Fruit fly (Drosophila melanogaster) whole organism, larva: Measurements from ENCODE around the gene CG34174.

Experiments
- noc ChIP-seq: fragments of 200-800 bp; sonication (Bioruptor generic); optimal IDR thresholded peaks from 3 replicates; lab custom pipeline; 2019; ENCODE audit warnings: missing biosample characterization, mild to moderate bottlenecking, missing genetic modification characterization, moderate library complexity

The CG34174 gene

dm6 chr2L:2214004-2214403 is at the start of gene CG34174, which contains the start of gene Uch:
CG34174 (plus strand) TSS chr2L:2214266.
Uch (minus strand) TSS chr2L:2214211.
- TF ChIP-seq noc (tag; lab: Kevin White, UChicago), result peak; percentile 5

dm6 chr2L:2164520-2165237 is 49.4 kb upstream of the CG34174 start:
- TF ChIP-seq noc (tag; lab: Kevin White, UChicago), result no peak

- no peak for TF ChIP-seq noc (tag; lab: Kevin White, UChicago)
Observed at dm6 chr2L:2165238-2165577, 48.9 kb upstream of the CG34174 start.

dm6 chr2L:2165864-2166263 is 48.2 kb upstream of the CG34174 start:
- TF ChIP-seq noc (tag; lab: Kevin White, UChicago), result peak; percentile 67

- TF ChIP-seq noc (tag; lab: Kevin White, UChicago), result no peak
Observed at dm6 chr2L:2166958-2167707, 46.9 kb upstream of the CG34174 start.

- TF ChIP-seq noc (tag; lab: Kevin White, UChicago), result peak; percentile 9
Observed at dm6 chr2L:2168184-2168893, 45.7 kb upstream of the CG34174 start.

dm6 chr2L:2168894-2169456 is 45.1 kb upstream of the CG34174 start:
- TF ChIP-seq noc (tag; lab: Kevin White, UChicago), result no peak

dm6 chr2L:2171366-2172078 is 42.5 kb upstream of the CG34174 start:
- peak; percentile 75 for TF ChIP-seq noc (tag; lab: Kevin White, UChicago)

- no peak for TF ChIP-seq noc (tag; lab: Kevin White, UChicago)
Observed at dm6 chr2L:2172460-2173121, 41.5 kb upstream of the CG34174 start.

dm6 chr2L:2173191-2173590 is 40.9 kb upstream of the CG34174 start:
- TF ChIP-seq noc (tag; lab: Kevin White, UChicago), result no peak

dm6 chr2L:2173604-2174003 is 40.5 kb upstream of the CG34174 start:
- no peak for TF ChIP-seq noc (tag; lab: Kevin White, UChicago)

- peak; percentile 41 for TF ChIP-seq noc (tag; lab: Kevin White, UChicago)
Observed at dm6 chr2L:2175090-2175830, 38.8 kb upstream of the CG34174 start.

- peak; percentile 95 for TF ChIP-seq noc (tag; lab: Kevin White, UChicago)
Observed at dm6 chr2L:2175930-2176643, 38.0 kb upstream of the CG34174 start.
